Worm (Caenorhabditis elegans) whole organism, L1 larva: ENCODE results near the gene swp-1.

Experiments
- fos-1 ChIP-seq: fragments of 150-350 bp; optimal IDR thresholded peaks from 2 replicates; lab custom pipeline; 2014; ENCODE audit warnings: missing biosample characterization, missing genetic modification characterization
- mef-2 ChIP-seq: fragments of 150-350 bp; optimal IDR thresholded peaks from 2 replicates; lab custom pipeline; 2014; ENCODE audit warnings: missing biosample characterization, missing genetic modification characterization
- mep-1 ChIP-seq: fragments of 150-350 bp; optimal IDR thresholded peaks from 2 replicates; lab custom pipeline; 2014; ENCODE audit warnings: missing biosample characterization, missing genetic modification characterization

DNA sequence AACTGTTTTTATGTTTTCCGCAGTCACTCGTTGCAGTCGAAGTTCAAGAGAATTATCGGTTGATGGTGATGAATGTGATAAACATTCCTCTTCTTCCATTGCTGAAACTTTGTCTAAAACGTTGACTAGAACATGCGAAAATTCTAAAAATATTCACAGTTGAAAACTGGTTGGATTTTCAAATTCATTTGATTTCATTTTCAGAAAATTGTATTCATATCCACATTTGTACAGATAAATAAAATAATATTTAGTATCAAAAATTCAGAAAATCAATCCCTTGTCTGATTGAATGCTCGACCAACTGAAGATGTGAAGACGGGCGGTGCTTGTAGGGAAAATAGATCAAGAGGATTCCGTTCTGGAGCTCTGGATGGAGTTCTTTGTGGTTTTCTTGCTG lies 27.5 kb downstream of the swp-1 start, which contains the start of gene F54E7.9:
- TF ChIP-seq mef-2 (tag; lab: Kevin White, UChicago) (no peak), mep-1 (tag; lab: Kevin White, UChicago) (no peak), fos-1 (tag; lab: Kevin White, UChicago) (no peak)
